Fruit fly (Drosophila melanogaster) whole organism, embryonic: ENCODE data around the gene CG17562.

ENCODE experiments used
- CG10431 ChIP-seq: fragments of 200-800 bp; sonication (Bioruptor generic); optimal IDR thresholded peaks from 3 replicates; lab custom pipeline; 2018; ENCODE audit warnings: missing biosample characterization, mild to moderate bottlenecking, missing genetic modification characterization
- CG12071 ChIP-seq: fragments of 200-800 bp; sonication (Bioruptor generic); optimal IDR thresholded peaks from 3 replicates; lab custom pipeline; 2018; ENCODE audit warnings: missing biosample characterization, mild to moderate bottlenecking, missing genetic modification characterization
- CG12155 ChIP-seq: fragments of 200-800 bp; sonication (Bioruptor generic); optimal IDR thresholded peaks from 3 replicates; lab custom pipeline; 2016; ENCODE audit warnings: missing biosample characterization, missing genetic modification characterization
- CG12659 ChIP-seq: fragments of 200-800 bp; sonication (Bioruptor generic); optimal IDR thresholded peaks from 3 replicates; lab custom pipeline; 2017; ENCODE audit warnings: mild to moderate bottlenecking, missing biosample characterization, missing genetic modification reagents, missing genetic modification characterization
- CG15601 ChIP-seq: fragments of 200-800 bp; sonication (Bioruptor generic); optimal IDR thresholded peaks from 3 replicates; lab custom pipeline; 2019; ENCODE audit warnings: missing biosample characterization, mild to moderate bottlenecking, missing genetic modification characterization, moderate library complexity
- CG17829 ChIP-seq: fragments of 200-800 bp; optimal IDR thresholded peaks from 2 replicates; lab custom pipeline; 2019; ENCODE audit warnings: missing biosample characterization, mild to moderate bottlenecking, missing genetic modification characterization, moderate library complexity
- CG17912 ChIP-seq: fragments of 200-800 bp; sonication (Bioruptor generic); optimal IDR thresholded peaks from 2 replicates; lab custom pipeline; 2018; ENCODE audit warnings: missing biosample characterization, mild to moderate bottlenecking, missing genetic modification characterization
- CG18599 ChIP-seq: fragments of 200-800 bp; sonication (Bioruptor generic); optimal IDR thresholded peaks from 3 replicates; lab custom pipeline; 2017; ENCODE audit warnings: missing biosample characterization, missing genetic modification characterization, mild to moderate bottlenecking, moderate library complexity, missing genetic modification reagents
- CG18764 ChIP-seq: fragments of 200-800 bp; sonication (Bioruptor generic); optimal IDR thresholded peaks from 3 replicates; lab custom pipeline; 2016; ENCODE audit warnings: missing biosample characterization, missing genetic modification characterization
- CG2678 ChIP-seq: fragments of 200-800 bp; sonication (Bioruptor generic); optimal IDR thresholded peaks from 3 replicates; lab custom pipeline; 2019; ENCODE audit warnings: missing biosample characterization, mild to moderate bottlenecking, missing genetic modification characterization, moderate library complexity
- CG2875 ChIP-seq: fragments of 200-800 bp; sonication (Bioruptor generic); optimal IDR thresholded peaks from 2 replicates; lab custom pipeline; 2017; ENCODE audit warnings: missing biosample characterization, mild to moderate bottlenecking, missing genetic modification characterization, missing genetic modification reagents
- CG31224 ChIP-seq: fragments of 200-800 bp; sonication (Bioruptor generic); IDR thresholded peaks from 2 replicates; pipeline ENCODE4 v1.3.6; 2022; ENCODE audit warnings: missing biosample characterization, missing genetic modification characterization
- CG32772 ChIP-seq: fragments of 200-800 bp; sonication (Bioruptor generic); IDR thresholded peaks from 2 replicates; pipeline ENCODE4 v1.3.6; 2022; ENCODE audit warnings: missing biosample characterization, missing genetic modification characterization
- CG34224 ChIP-seq: fragments of 200-800 bp; sonication (Bioruptor generic); IDR thresholded peaks from 3 replicates; pipeline ENCODE4 v1.3.6; 2022; ENCODE audit warnings: missing biosample characterization, missing genetic modification characterization; ENCODE audit not compliant: partially characterized antibody
- CG3995 ChIP-seq: fragments of 200-800 bp; sonication (Bioruptor generic); optimal IDR thresholded peaks from 3 replicates; lab custom pipeline; 2016; ENCODE audit warnings: missing biosample characterization, missing genetic modification characterization
- CG43689 ChIP-seq: fragments of 200-800 bp; sonication (Bioruptor generic); IDR thresholded peaks from 2 replicates; pipeline ENCODE4 v1.3.6; 2022; ENCODE audit warnings: missing biosample characterization, missing genetic modification characterization
- CG4820 ChIP-seq: fragments of 200-800 bp; sonication (Bioruptor generic); optimal IDR thresholded peaks from 3 replicates; lab custom pipeline; 2016; ENCODE audit warnings: missing biosample characterization, missing genetic modification characterization
- CG5245 ChIP-seq: fragments of 200-800 bp; sonication (Bioruptor generic); optimal IDR thresholded peaks from 3 replicates; lab custom pipeline; 2016; ENCODE audit warnings: missing biosample characterization, missing genetic modification characterization
- CG6272 ChIP-seq: fragments of 200-800 bp; sonication (Bioruptor generic); IDR thresholded peaks from 2 replicates; pipeline ENCODE4 v1.3.6; 2022; ENCODE audit warnings: missing biosample characterization, missing genetic modification characterization
- CG6654 ChIP-seq: fragments of 200-800 bp; sonication (Bioruptor generic); optimal IDR thresholded peaks from 2 replicates; lab custom pipeline; 2017; ENCODE audit warnings: missing biosample characterization, mild to moderate bottlenecking, missing genetic modification characterization
- CG7745 ChIP-seq: fragments of 200-800 bp; sonication (Bioruptor generic); optimal IDR thresholded peaks from 2 replicates; lab custom pipeline; 2018; ENCODE audit warnings: missing biosample characterization, mild to moderate bottlenecking, missing genetic modification characterization, moderate library complexity
- CG7963 ChIP-seq: fragments of 200-800 bp; sonication (Bioruptor generic); IDR thresholded peaks from 3 replicates; pipeline ENCODE4 v1.3.6; 2022; ENCODE audit warnings: missing biosample characterization, missing genetic modification characterization; ENCODE audit not compliant: partially characterized antibody
- CG8089 ChIP-seq: fragments of 200-800 bp; sonication (Bioruptor generic); optimal IDR thresholded peaks from 3 replicates; lab custom pipeline; 2016; ENCODE audit warnings: missing biosample characterization, missing genetic modification characterization
- CG9817 ChIP-seq: fragments of 200-800 bp; sonication (Bioruptor generic); optimal IDR thresholded peaks from 2 replicates; lab custom pipeline; 2018; ENCODE audit warnings: missing biosample characterization, mild to moderate bottlenecking, missing genetic modification characterization, moderate library complexity
- Chrac-16 ChIP-seq: fragments of 200-800 bp; sonication (Bioruptor generic); optimal IDR thresholded peaks from 3 replicates; lab custom pipeline; 2016; ENCODE audit warnings: missing biosample characterization, missing genetic modification characterization
- Hmr ChIP-seq: fragments of 200-800 bp; sonication (Bioruptor generic); optimal IDR thresholded peaks from 3 replicates; lab custom pipeline; 2017; ENCODE audit warnings: mild to moderate bottlenecking, missing biosample characterization, missing genetic modification reagents, missing genetic modification characterization
- Side ChIP-seq: fragments of 200-800 bp; sonication (Bioruptor generic); optimal IDR thresholded peaks from 2 replicates; lab custom pipeline; 2016; ENCODE audit warnings: missing biosample characterization, missing genetic modification characterization
- Sry-β ChIP-seq: fragments of 200-800 bp; sonication (Bioruptor generic); optimal IDR thresholded peaks from 2 replicates; lab custom pipeline; 2018; ENCODE audit warnings: missing biosample characterization, mild to moderate bottlenecking, missing genetic modification characterization, moderate library complexity
- Sry-δ ChIP-seq: fragments of 200-800 bp; sonication (Bioruptor generic); optimal IDR thresholded peaks from 2 replicates; lab custom pipeline; 2016; ENCODE audit warnings: missing biosample characterization, missing genetic modification characterization
- Ssrp ChIP-seq: fragments of 200-800 bp; sonication (Bioruptor generic); optimal IDR thresholded peaks from 2 replicates; lab custom pipeline; 2018; ENCODE audit warnings: missing biosample characterization, mild to moderate bottlenecking, missing genetic modification characterization, moderate library complexity
- az2 ChIP-seq: fragments of 200-800 bp; sonication (Bioruptor generic); optimal IDR thresholded peaks from 3 replicates; lab custom pipeline; 2016; ENCODE audit warnings: missing biosample characterization, missing genetic modification characterization
- bbx ChIP-seq: fragments of 200-800 bp; sonication (Bioruptor generic); IDR thresholded peaks from 2 replicates; pipeline ENCODE4 v1.3.6; 2022; ENCODE audit warnings: missing biosample characterization, missing genetic modification characterization; ENCODE audit not compliant: partially characterized antibody
- bsh ChIP-seq, 2 experiments: fragments of 200-800 bp; sonication (Bioruptor generic); optimal IDR thresholded peaks; 2 replicates each; lab custom pipeline; 2017 to 2018; ENCODE audit warnings: mild to moderate bottlenecking in 2 of 2, missing biosample characterization in 2 of 2, missing genetic modification characterization in 2 of 2, moderate library complexity in 1 of 2
- chm ChIP-seq: fragments of 200-800 bp; sonication (Bioruptor generic); IDR thresholded peaks from 2 replicates; pipeline ENCODE4 v1.3.6; 2022; ENCODE audit warnings: missing biosample characterization, missing genetic modification characterization
- crp ChIP-seq, 2 experiments: fragments of 200-800 bp; sonication (Bioruptor generic); optimal IDR thresholded peaks; 2 replicates in 1 of 2; 3 replicates in 1 of 2; lab custom pipeline; 2017; ENCODE audit warnings: missing biosample characterization in 2 of 2, missing genetic modification characterization in 2 of 2, mild to moderate bottlenecking in 1 of 2, moderate library complexity in 1 of 2
- dan ChIP-seq: fragments of 200-800 bp; sonication (Bioruptor generic); IDR thresholded peaks from 2 replicates; pipeline ENCODE4 v1.3.6; 2022; ENCODE audit warnings: missing biosample characterization, missing genetic modification characterization
- fd64A ChIP-seq: fragments of 200-800 bp; sonication (Bioruptor generic); optimal IDR thresholded peaks from 3 replicates; lab custom pipeline; 2018; ENCODE audit warnings: missing biosample characterization, mild to moderate bottlenecking, missing genetic modification characterization
- fru ChIP-seq: fragments of >200 bp; optimal IDR thresholded peaks from 2 replicates; lab custom pipeline; 2017
- ftz-f1 ChIP-seq: fragments of 200-800 bp; sonication (Bioruptor generic); optimal IDR thresholded peaks from 2 replicates; lab custom pipeline; 2016; ENCODE audit warnings: missing biosample characterization, missing genetic modification characterization
- gfzf ChIP-seq: fragments of 200-800 bp; sonication (Bioruptor generic); optimal IDR thresholded peaks from 2 replicates; lab custom pipeline; 2016; ENCODE audit warnings: missing biosample characterization, mild to moderate bottlenecking, missing genetic modification characterization, moderate library complexity
- ham ChIP-seq: fragments of 200-800 bp; sonication (Bioruptor generic); IDR thresholded peaks from 2 replicates; pipeline ENCODE4 v1.3.6; 2022; ENCODE audit warnings: missing biosample characterization, missing genetic modification characterization
- hbn ChIP-seq: fragments of 200-800 bp; sonication (Bioruptor generic); IDR thresholded peaks from 2 replicates; pipeline ENCODE4 v1.3.6; 2022; ENCODE audit warnings: missing biosample characterization, missing genetic modification characterization; ENCODE audit not compliant: partially characterized antibody
- nom ChIP-seq: fragments of 200-800 bp; sonication (Bioruptor generic); optimal IDR thresholded peaks from 2 replicates; lab custom pipeline; 2017; ENCODE audit warnings: missing biosample characterization, missing genetic modification characterization, mild to moderate bottlenecking, moderate library complexity, missing genetic modification reagents
- phol ChIP-seq: fragments of 200-800 bp; sonication (Bioruptor generic); optimal IDR thresholded peaks from 3 replicates; lab custom pipeline; 2018; ENCODE audit warnings: missing biosample characterization, mild to moderate bottlenecking, missing genetic modification characterization, moderate library complexity
- sc ChIP-seq, 3 experiments: fragments of >200 bp in 2 of 3; fragments of 200-800 bp in 1 of 3; sonication (Bioruptor generic) in 1 of 3; optimal IDR thresholded peaks; 2 replicates in 2 of 3; 3 replicates in 1 of 3; lab custom pipeline; 2017; ENCODE audit warnings: mild to moderate bottlenecking in 1 of 3, missing biosample characterization in 1 of 3, missing genetic modification characterization in 1 of 3, missing genetic modification reagents in 1 of 3
- seq ChIP-seq: fragments of 200-800 bp; sonication (Bioruptor generic); IDR thresholded peaks from 2 replicates; pipeline ENCODE4 v1.3.6; 2022; ENCODE audit warnings: missing biosample characterization, missing genetic modification characterization
- sisA ChIP-seq: fragments of 200-800 bp; sonication (Bioruptor generic); IDR thresholded peaks from 2 replicates; pipeline ENCODE4 v1.3.6; 2022; ENCODE audit warnings: missing biosample characterization, missing genetic modification characterization
- toy ChIP-seq: fragments of 200-800 bp; sonication (Bioruptor generic); IDR thresholded peaks from 2 replicates; pipeline ENCODE4 v1.3.6; 2022; ENCODE audit warnings: missing biosample characterization, missing genetic modification characterization
- tx ChIP-seq: fragments of 200-800 bp; sonication (Bioruptor generic); optimal IDR thresholded peaks from 2 replicates; lab custom pipeline; 2016; ENCODE audit warnings: missing biosample characterization, missing genetic modification characterization
- vvl ChIP-seq: fragments of 200-800 bp; sonication (Bioruptor generic); IDR thresholded peaks from 2 replicates; pipeline ENCODE4 v1.3.6; 2022; ENCODE audit warnings: missing biosample characterization, missing genetic modification characterization
- wor ChIP-seq: fragments of 200-800 bp; sonication (Bioruptor generic); IDR thresholded peaks from 2 replicates; pipeline ENCODE4 v1.3.6; 2022; ENCODE audit warnings: missing biosample characterization, missing genetic modification characterization

Gene CG17562

DNA sequence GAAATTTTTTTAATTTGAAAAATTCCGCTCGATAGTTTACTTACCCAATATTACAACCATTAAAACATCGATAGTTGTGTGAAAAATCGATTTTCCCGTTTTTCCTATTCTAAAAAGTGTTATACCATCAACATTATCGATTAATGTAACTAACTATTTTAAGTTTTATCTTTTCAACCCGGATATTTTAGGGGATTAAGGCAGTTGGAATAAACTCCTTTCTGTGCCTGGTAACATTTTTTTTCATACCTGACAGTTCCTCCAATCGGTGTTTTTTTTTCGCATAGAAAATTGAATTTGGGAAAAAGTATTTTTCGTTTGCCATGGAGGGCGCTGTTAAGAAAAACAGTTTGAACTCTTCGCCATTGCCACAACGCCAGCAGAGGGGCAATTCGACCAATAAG is 24.9 kb downstream of the CG17562 start, which contains the start of gene nonA-l (continued):
- TF ChIP-seq fd64A (GFP tag; lab: Kevin White, UChicago) (no peak), ham (no peak), CG17912 (GFP tag; lab: Kevin White, UChicago) (no peak), CG7963 (peak; percentile 73), CG12071 (GFP tag; lab: Kevin White, UChicago) (no peak), Ssrp (no peak), CG2875 (GFP tag; lab: Kevin White, UChicago) (no peak), CG43689 (GFP tag; lab: Robert Waterston, UW) (no peak), CG18599 (GFP tag; lab: Kevin White, UChicago) (no peak), CG32772 (GFP tag; lab: Robert Waterston, UW) (no peak), CG4820 (GFP tag; lab: Kevin White, UChicago) (no peak), CG10431 (GFP tag; lab: Kevin White, UChicago) (no peak), seq (GFP tag; lab: Robert Waterston, UW) (no peak), CG34224 (GFP tag; lab: Robert Waterston, UW) (peak; percentile 74), CG15601 (peak; percentile 49), wor (GFP tag; lab: Robert Waterston, UW) (no peak), CG8089 (no peak), CG2678 (no peak), ftz-f1 (no peak), crp (GFP tag; optimal IDR thresholded peaks at IDR 0.05; lab: Kevin White, UChicago) (no peak), CG9817 (no peak), bsh (GFP tag; optimal IDR thresholded peaks at IDR 0.05; lab: Kevin White, UChicago) (no peak), tx (no peak), CG17829 (tag; lab: Kevin White, UChicago) (peak; percentile 20), Sry-β (no peak), CG12659 (peak; percentile 56), sc (optimal IDR thresholded peaks at IDR 0.05; lab: Kevin White, UChicago) (no peak), sc (GFP tag; optimal IDR thresholded peaks at IDR 0.05; lab: Kevin White, UChicago) (no peak), nom (GFP tag; lab: Kevin White, UChicago) (no peak), bbx (GFP tag; lab: Robert Waterston, UW) (peak; percentile 90), CG6272 (GFP tag; lab: Robert Waterston, UW) (no peak), phol (tag; lab: Kevin White, UChicago) (peak; percentile 28), az2 (no peak), CG18764 (GFP tag; lab: Kevin White, UChicago) (no peak), toy (GFP tag; lab: Robert Waterston, UW) (no peak), hbn (peak; percentile 74), chm (GFP tag; lab: Robert Waterston, UW) (no peak), Hmr (GFP tag; lab: Kevin White, UChicago) (no peak), Sry-δ (GFP tag; lab: Kevin White, UChicago) (peak; percentile 78), gfzf (GFP tag; lab: Kevin White, UChicago) (peak; percentile 88), CG5245 (GFP tag; lab: Kevin White, UChicago) (no peak), Side (GFP tag; lab: Kevin White, UChicago) (no peak), Chrac-16 (GFP tag; lab: Kevin White, UChicago) (no peak), CG7745 (tag; lab: Kevin White, UChicago) (no peak), CG12155 (GFP tag; lab: Kevin White, UChicago) (no peak), fru (lab: Kevin White, UChicago) (no peak), CG6654 (GFP tag; lab: Kevin White, UChicago) (no peak), CG31224 (no peak), dan (no peak), vvl (GFP tag; lab: Robert Waterston, UW) (no peak), sisA (no peak), CG3995 (GFP tag; lab: Kevin White, UChicago) (no peak)
